Worm (Caenorhabditis elegans): ENCODE results near the gene srg-28.

The srg-28 gene

DNA sequence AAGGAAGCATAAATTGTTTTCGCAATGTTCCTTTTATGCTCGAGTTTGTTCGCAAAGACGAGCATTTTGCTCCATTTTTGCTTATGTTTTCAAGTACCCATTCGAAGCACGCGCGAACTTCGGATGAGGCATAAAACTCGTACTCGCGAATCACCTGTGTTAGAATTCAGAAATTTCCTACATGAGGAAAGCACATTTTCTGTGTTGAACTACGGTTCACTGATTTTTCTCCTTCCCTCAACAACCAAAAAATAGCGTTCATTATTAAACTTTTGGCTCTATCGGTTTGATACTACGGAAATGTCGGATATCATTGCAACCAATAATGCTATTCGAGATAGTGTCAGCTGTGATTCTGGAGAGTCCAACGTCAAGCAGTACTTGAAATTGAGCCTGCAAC is at the start of gene srg-28:
Gene srg-28 (plus strand): TSS at position 301 of the 400 bp plus-strand sequence.
- TF ChIP-seq isw-1 (GFP tag; IDR thresholded peaks at IDR 0.05): no peak
- no peak for TF ChIP-seq fkh-4 (tag; optimal IDR thresholded peaks at IDR 0.05; ENCODE audit: borderline replicate concordance)
- TF ChIP-seq hpl-2 (GFP tag; optimal IDR thresholded peaks at IDR 0.05): no peak
- no peak for TF ChIP-seq C16A3.4 (tag; optimal IDR thresholded peaks at IDR 0.05)
- no peak for TF ChIP-seq nhr-20 (tag; optimal IDR thresholded peaks at IDR 0.05)
- TF ChIP-seq nhr-77 (tag; optimal IDR thresholded peaks at IDR 0.05): no peak
- TF ChIP-seq lin-14 (GFP tag; optimal IDR thresholded peaks at IDR 0.05): no peak
- TF ChIP-seq Y116A8C.19 (tag; optimal IDR thresholded peaks at IDR 0.05; ENCODE audit: borderline replicate concordance): no peak
- no peak for TF ChIP-seq ceh-8 (GFP tag; optimal IDR thresholded peaks at IDR 0.05)
- no peak for TF ChIP-seq ztf-4 (tag; optimal IDR thresholded peaks at IDR 0.05)
- no peak for TF ChIP-seq irx-1 (tag; optimal IDR thresholded peaks at IDR 0.05)
- no peak for TF ChIP-seq unc-86 (tag; optimal IDR thresholded peaks at IDR 0.05)
- no peak for TF ChIP-seq nhr-19 (GFP tag; conservative IDR thresholded peaks at IDR 0.05)
- no peak for TF ChIP-seq xbp-1 (tag; optimal IDR thresholded peaks at IDR 0.05)
- TF ChIP-seq rnt-1 (tag; optimal IDR thresholded peaks at IDR 0.05): no peak
- TF ChIP-seq lir-3 (tag; optimal IDR thresholded peaks at IDR 0.05; ENCODE audit: poor library complexity): no peak
- TF ChIP-seq mab-9 (GFP tag; IDR thresholded peaks at IDR 0.05): no peak

DNA sequence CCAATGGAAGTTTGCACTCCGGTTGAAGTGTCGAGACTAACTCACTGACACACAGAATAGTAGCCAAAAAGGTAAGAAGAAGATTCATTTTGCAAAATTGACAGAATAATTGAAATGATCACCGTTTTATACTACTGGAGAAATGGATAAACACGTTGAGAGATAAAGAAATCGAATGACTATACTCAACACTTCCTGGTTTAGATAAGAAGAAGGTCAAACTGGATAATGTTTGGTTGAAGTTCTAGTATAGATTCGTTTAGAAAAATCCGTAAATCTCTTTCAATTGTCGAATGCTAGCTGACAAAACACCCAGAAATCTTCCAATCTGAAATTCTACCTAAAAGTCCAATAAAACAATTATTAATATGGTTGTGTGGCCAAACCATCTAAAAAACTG is 47.4 kb upstream of the srg-28 start, which contains the start of gene Y49G5A.1:
Gene Y49G5A.1 (minus strand): TSS at position 101 of the 400 bp plus-strand sequence.
- TF ChIP-seq xbp-1 (tag; optimal IDR thresholded peaks at IDR 0.05) (no peak), ztf-4 (tag; optimal IDR thresholded peaks at IDR 0.05) (no peak), ztf-11 (tag; optimal IDR thresholded peaks at IDR 0.05) (no peak), zag-1 (tag; optimal IDR thresholded peaks at IDR 0.05) (no peak), C34B4.2 (tag; optimal IDR thresholded peaks at IDR 0.05) (no peak), ceh-63 (GFP tag; optimal IDR thresholded peaks at IDR 0.05) (no peak), nhr-77 (tag; optimal IDR thresholded peaks at IDR 0.05) (no peak), snpc-4 (tag; optimal IDR thresholded peaks at IDR 0.05) (no peak), egl-27 (tag; optimal IDR thresholded peaks at IDR 0.05) (no peak), nhr-28 (tag; optimal IDR thresholded peaks at IDR 0.05) (no peak), nhr-76 (tag; optimal IDR thresholded peaks at IDR 0.05) (no peak), ces-1 (GFP tag; optimal IDR thresholded peaks at IDR 0.05) (no peak), fos-1 (tag; optimal IDR thresholded peaks at IDR 0.05) (no peak)

DNA sequence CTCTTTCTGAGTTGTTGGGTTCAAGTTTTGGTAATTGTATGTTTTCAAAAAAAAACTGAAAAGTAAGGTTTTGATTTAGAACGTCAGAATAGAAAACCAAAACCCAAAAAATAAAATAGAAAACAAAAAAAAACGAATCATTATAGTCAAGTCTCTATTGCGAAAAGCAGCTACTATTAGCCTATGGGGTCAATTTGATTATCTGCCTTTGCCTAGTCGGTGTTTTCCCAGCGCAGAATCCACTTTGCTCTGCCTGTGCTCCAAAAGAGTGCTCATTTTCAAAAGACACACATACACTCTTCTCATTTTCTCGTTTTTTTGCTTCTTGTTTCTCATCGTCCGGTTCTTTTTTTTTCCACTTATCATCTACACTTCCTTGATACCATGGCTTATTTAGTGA is 46.0 kb upstream of the srg-28 start:
- TF ChIP-seq zag-1 (tag; optimal IDR thresholded peaks at IDR 0.05) (no peak), nhr-12 (tag; optimal IDR thresholded peaks at IDR 0.05) (no peak), rnt-1 (tag; optimal IDR thresholded peaks at IDR 0.05) (no peak), lin-13 (GFP tag; optimal IDR thresholded peaks at IDR 0.05) (no peak), ces-1 (GFP tag; optimal IDR thresholded peaks at IDR 0.05) (no peak), lsy-2 (tag; optimal IDR thresholded peaks at IDR 0.05) (no peak), tbx-2 (tag; optimal IDR thresholded peaks at IDR 0.05) (no peak), nhr-76 (tag; optimal IDR thresholded peaks at IDR 0.05) (no peak), efl-1 (optimal IDR thresholded peaks at IDR 0.05) (no peak), efl-1 (GFP tag; optimal IDR thresholded peaks at IDR 0.05 in 1 of 2) (no peak), fos-1 (tag; optimal IDR thresholded peaks at IDR 0.05) (no peak), lin-35 (GFP tag; optimal IDR thresholded peaks at IDR 0.05) (no peak), elt-2 (tag; optimal IDR thresholded peaks at IDR 0.05) (no peak), nhr-11 (tag; optimal IDR thresholded peaks at IDR 0.05) (no peak), irx-1 (tag; optimal IDR thresholded peaks at IDR 0.05) (no peak)

DNA sequence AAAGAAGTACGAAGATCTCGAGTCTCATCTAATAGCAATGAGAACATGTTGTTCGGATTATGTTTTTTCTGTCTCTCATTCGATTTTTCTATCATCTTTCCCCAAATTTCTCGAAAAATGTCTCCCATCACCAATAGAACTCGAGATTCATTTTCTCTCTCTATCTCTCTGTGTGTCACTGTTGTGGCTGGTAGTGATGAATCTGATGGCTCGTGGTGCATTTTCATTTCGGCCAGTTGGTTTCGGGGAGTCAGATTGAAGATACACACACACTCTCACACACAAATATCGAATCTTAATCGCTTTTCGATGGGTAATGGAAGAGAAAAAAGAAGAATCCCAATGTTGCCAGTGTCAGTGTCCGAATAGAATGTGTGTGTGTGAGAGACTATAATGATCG is 38.7 kb upstream of the srg-28 start:
- TF ChIP-seq unc-30 (tag; optimal IDR thresholded peaks at IDR 0.05): no peak
- TF ChIP-seq elt-3 (tag; optimal IDR thresholded peaks at IDR 0.05): no peak
- no peak for TF ChIP-seq sptf-1 (tag; optimal IDR thresholded peaks at IDR 0.05)
- TF ChIP-seq hlh-4 (tag; optimal IDR thresholded peaks at IDR 0.05): no peak
- TF ChIP-seq lin-35 (GFP tag; optimal IDR thresholded peaks at IDR 0.05): no peak
- peak; percentile 3 for TF ChIP-seq unc-130 (tag; optimal IDR thresholded peaks at IDR 0.05)
- TF ChIP-seq zip-4 (GFP tag; optimal IDR thresholded peaks at IDR 0.05): no peak
- no peak for TF ChIP-seq unc-86 (tag; optimal IDR thresholded peaks at IDR 0.05)
- TF ChIP-seq mep-1 (tag; optimal IDR thresholded peaks at IDR 0.05): no peak
- no peak for TF ChIP-seq alr-1 (tag; optimal IDR thresholded peaks at IDR 0.05; ENCODE audit: borderline replicate concordance)
- peak; percentile 18 for TF ChIP-seq tbx-2 (tag; optimal IDR thresholded peaks at IDR 0.05)
- TF ChIP-seq C34B4.2 (tag; optimal IDR thresholded peaks at IDR 0.05): no peak
- TF ChIP-seq nhr-20 (tag; optimal IDR thresholded peaks at IDR 0.05): peak; percentile 17
- no peak for TF ChIP-seq mef-2 (tag; optimal IDR thresholded peaks at IDR 0.05)
- peak; percentile 36 for TF ChIP-seq snu-23 (GFP tag; optimal IDR thresholded peaks at IDR 0.05)
- TF ChIP-seq lin-14 (GFP tag; optimal IDR thresholded peaks at IDR 0.05): peak; percentile 81
- no peak for TF ChIP-seq blmp-1 (tag; optimal IDR thresholded peaks at IDR 0.05)
- peak; percentile 9 for TF ChIP-seq ztf-4 (tag; optimal IDR thresholded peaks at IDR 0.05)
- TF ChIP-seq nhr-19 (GFP tag; conservative IDR thresholded peaks at IDR 0.05): peak; percentile 22; the same call in 1 of the 2 replicates
- peak; percentile 94 for TF ChIP-seq dsc-1 (tag; optimal IDR thresholded peaks at IDR 0.05)
- TF ChIP-seq ztf-11 (tag; optimal IDR thresholded peaks at IDR 0.05): no peak
